Fruit fly (Drosophila melanogaster): Measurements from ENCODE around the gene Marf.

Marf gene

dm6 chrX:6330369-6330949 is 35.3 kb upstream of the Marf start, which contains the start of gene CG42240 (continued):
- TF ChIP-seq CG5245 (GFP tag; optimal IDR thresholded peaks at IDR 0.05) (peak; percentile 77), CG34376 (GFP tag; optimal IDR thresholded peaks at IDR 0.05) (peak; percentile 87), NFAT (GFP tag; IDR thresholded peaks at IDR 0.05) (peak; percentile 40; the same call in 1 of the 2 replicates), pros (GFP tag; optimal IDR thresholded peaks at IDR 0.05) (no peak), CG12769 (tag; optimal IDR thresholded peaks at IDR 0.05) (peak; percentile 82), Adf1 (GFP tag; IDR thresholded peaks at IDR 0.05) (peak; percentile 21; the same call in 1 of the 2 replicates), hbn (GFP tag; IDR thresholded peaks at IDR 0.05; ENCODE audit: partially characterized antibody) (no peak), CG14965 (GFP tag; optimal IDR thresholded peaks at IDR 0.05; ENCODE audit: borderline replicate concordance) (no peak), tio (GFP tag; optimal IDR thresholded peaks at IDR 0.05) (peak; percentile 92), Dek (tag; optimal IDR thresholded peaks at IDR 0.05) (peak; percentile 83), aop (GFP tag; IDR thresholded peaks at IDR 0.05) (no peak), Rx (GFP tag; IDR thresholded peaks at IDR 0.05) (peak; percentile 52; the same call in 1 of the 2 replicates), pzg (GFP tag; optimal IDR thresholded peaks at IDR 0.05) (no peak), chif (GFP tag; optimal IDR thresholded peaks at IDR 0.05) (peak; percentile 80 to 87), Spps (tag; optimal IDR thresholded peaks at IDR 0.05) (peak; percentile 81), CG18764 (GFP tag; optimal IDR thresholded peaks at IDR 0.05) (peak; percentile 85), CG2678 (tag; optimal IDR thresholded peaks at IDR 0.05) (peak; percentile 96), CG12219 (GFP tag; optimal IDR thresholded peaks at IDR 0.05) (peak; percentile 90), abd-A (tag; optimal IDR thresholded peaks at IDR 0.05) (peak; percentile 57), Usf (GFP tag; optimal IDR thresholded peaks at IDR 0.05) (peak; percentile 63), grau (tag; optimal IDR thresholded peaks at IDR 0.05) (peak; percentile 92), Ets97D (GFP tag; optimal IDR thresholded peaks at IDR 0.05) (peak; percentile 51), Doc3 (GFP tag; IDR thresholded peaks at IDR 0.05; ENCODE audit: partially characterized antibody) (no peak), maf-S (GFP tag; optimal IDR thresholded peaks at IDR 0.05) (peak; percentile 77), wek (GFP tag; optimal IDR thresholded peaks at IDR 0.05) (peak; percentile 68), Chrac-16 (GFP tag; optimal IDR thresholded peaks at IDR 0.05) (peak; percentile 88), slbo (GFP tag; IDR thresholded peaks at IDR 0.05) (peak; percentile 74), CG17328 (GFP tag; IDR thresholded peaks at IDR 0.05) (peak; percentile 51; the same call in 1 of the 2 replicates), jing (GFP tag; optimal IDR thresholded peaks at IDR 0.05) (peak; percentile 79), CG14441 (GFP tag; IDR thresholded peaks at IDR 0.05) (peak; percentile 72), Gug (GFP tag; IDR thresholded peaks at IDR 0.05) (peak; percentile 63; the same call in 2 of the 4 replicates), CG7839 (tag; optimal IDR thresholded peaks at IDR 0.05) (peak; percentile 95), CG9437 (GFP tag; optimal IDR thresholded peaks at IDR 0.05) (peak; percentile 93), nerfin-1 (tag; optimal IDR thresholded peaks at IDR 0.05) (peak; percentile 89), BEAF-32 (GFP tag; optimal IDR thresholded peaks at IDR 0.05) (no peak), Eip74EF (GFP tag; optimal IDR thresholded peaks at IDR 0.05) (peak in 1 of 2 experiments; percentile 95), row (GFP tag; IDR thresholded peaks at IDR 0.05) (peak; percentile 91), stc (GFP tag; IDR thresholded peaks at IDR 0.05) (peak; percentile 71; the same call in 1 of the 2 replicates), tin (GFP tag; optimal IDR thresholded peaks at IDR 0.05) (peak; percentile 90), CkIIα-i1 (GFP tag; IDR thresholded peaks at IDR 0.05) (no peak), CG15696 (tag; optimal IDR thresholded peaks at IDR 0.05) (peak; percentile 71), CG11695 (GFP tag; IDR thresholded peaks at IDR 0.05) (peak; percentile 92), CG17186 (GFP tag; optimal IDR thresholded peaks at IDR 0.05) (peak; percentile 66), CG10274 (GFP tag; optimal IDR thresholded peaks at IDR 0.05) (peak; percentile 86), ci (GFP tag; IDR thresholded peaks at IDR 0.05) (peak; percentile 72; the same call in 2 of the 3 replicates), CG30431 (GFP tag; optimal IDR thresholded peaks at IDR 0.05) (peak; percentile 82), ttk (GFP tag; IDR thresholded peaks at IDR 0.05) (peak; percentile 77), CG4328 (GFP tag; optimal IDR thresholded peaks at IDR 0.05) (peak; percentile 90), NC2β (GFP tag; optimal IDR thresholded peaks at IDR 0.05) (peak; percentile 71)

All from whole organism, embryonic.